Fruit fly (Drosophila melanogaster): ENCODE measurements around the gene CG1271.
A peak's percentile ranks its signal among the peaks of the same experiment; 100 is the strongest.

Gene CG1271

DNA sequence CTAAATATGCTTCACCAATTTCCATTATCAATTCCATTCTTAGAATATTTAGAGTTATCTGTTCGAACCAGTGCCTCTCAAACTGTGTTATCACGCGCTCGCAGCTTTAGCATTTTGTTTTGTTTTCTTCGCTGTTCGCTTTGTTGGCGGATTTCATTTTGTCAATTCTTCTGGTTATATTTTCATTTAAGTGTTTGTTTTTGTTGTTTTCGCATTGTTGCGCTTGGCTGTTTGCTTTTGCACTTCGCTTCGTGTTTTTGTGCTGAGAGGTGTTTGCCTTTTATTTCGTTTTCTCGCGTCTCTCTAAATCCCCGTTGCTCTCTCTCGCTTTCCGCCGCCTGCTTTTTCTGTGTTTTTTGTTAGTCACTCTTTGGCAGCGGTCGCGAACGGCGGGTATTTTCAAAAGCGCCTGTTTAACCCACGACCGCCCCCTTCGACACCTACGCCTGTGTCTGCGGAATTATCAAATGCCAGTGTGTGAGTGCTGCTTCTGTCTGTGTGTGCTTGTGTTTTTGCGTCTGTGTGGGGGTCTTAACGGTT lies 25.3 kb downstream of the CG1271 start (continued):
- TF ChIP-seq CG5245 (GFP tag; optimal IDR thresholded peaks at IDR 0.05): peak; percentile 14
- TF ChIP-seq NfI (GFP tag; optimal IDR thresholded peaks at IDR 0.05): peak; percentile 35
- TF ChIP-seq so (GFP tag; IDR thresholded peaks at IDR 0.05): peak; percentile 64; the same call in 2 of the 3 replicates
- peak; percentile 10 for TF ChIP-seq CG4328 (GFP tag; optimal IDR thresholded peaks at IDR 0.05)
- no peak for TF ChIP-seq CG43689 (GFP tag; IDR thresholded peaks at IDR 0.05)
- no peak for TF ChIP-seq tgo (GFP tag; IDR thresholded peaks at IDR 0.05)
- TF ChIP-seq CG14710 (tag; optimal IDR thresholded peaks at IDR 0.05): no peak
- TF ChIP-seq Dip3 (GFP tag; optimal IDR thresholded peaks at IDR 0.05): peak; percentile 11
- peak; percentile 44 for TF ChIP-seq Hey (tag; optimal IDR thresholded peaks at IDR 0.05)
- TF ChIP-seq Nf-YC (tag; optimal IDR thresholded peaks at IDR 0.05): peak; percentile 30
- TF ChIP-seq CG6175 (GFP tag; IDR thresholded peaks at IDR 0.05): no peak
- peak; percentile 23 for TF ChIP-seq CG11723 (GFP tag; optimal IDR thresholded peaks at IDR 0.05)
- TF ChIP-seq Ets65A (GFP tag): no peak
- no peak for TF ChIP-seq CG4404 (GFP tag; IDR thresholded peaks at IDR 0.05)

DNA sequence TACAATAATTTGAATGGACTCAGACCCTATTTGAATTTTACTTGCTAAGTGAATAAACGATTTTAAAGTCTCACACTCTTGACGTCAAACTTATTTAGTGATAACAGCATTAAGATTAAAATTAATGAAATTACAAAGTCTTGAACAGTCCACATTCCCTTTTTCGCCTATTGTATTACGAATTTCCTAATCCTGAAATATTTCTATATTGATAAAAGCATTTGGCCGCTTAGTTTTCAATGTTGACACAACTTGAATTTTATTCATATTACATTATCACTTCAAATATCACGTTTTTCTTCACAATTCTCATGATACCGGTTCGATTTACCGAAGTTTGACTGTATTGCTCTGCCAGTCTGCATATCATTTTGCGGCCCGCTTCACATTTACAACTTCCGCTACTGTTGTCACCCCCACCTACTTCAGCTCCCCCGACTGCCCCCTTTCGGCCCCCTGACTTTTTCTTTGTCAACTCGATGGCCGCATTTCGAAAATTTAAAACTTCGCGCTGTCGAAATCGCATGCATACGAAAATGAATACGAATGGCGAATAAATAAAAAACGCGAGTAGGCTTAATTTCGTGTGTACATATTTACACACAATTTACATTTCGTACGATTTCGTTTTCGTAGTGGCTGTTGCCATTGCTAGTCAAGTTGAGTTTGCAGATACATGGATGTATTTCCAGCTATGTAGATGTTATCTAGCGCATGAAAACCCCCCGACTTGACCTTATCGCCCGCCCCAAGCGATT lies 26.3 kb downstream of the CG1271 start:
- no peak for TF ChIP-seq CG31388 (GFP tag; optimal IDR thresholded peaks at IDR 0.05)
- TF ChIP-seq gsb-n (tag; optimal IDR thresholded peaks at IDR 0.05): no peak
- TF ChIP-seq CG6765 (GFP tag; optimal IDR thresholded peaks at IDR 0.05): peak; percentile 68
- 0 out of 3 replicates have a peak, but pooled peaks have one; percentile 15 for TF ChIP-seq CG7357 (GFP tag; IDR thresholded peaks at IDR 0.05)
- TF ChIP-seq CG3838 (GFP tag; optimal IDR thresholded peaks at IDR 0.05): no peak
- TF ChIP-seq pzg (GFP tag; optimal IDR thresholded peaks at IDR 0.05): no peak
- TF ChIP-seq ci (GFP tag; IDR thresholded peaks at IDR 0.05): peak; percentile 58; the same call in 1 of the 3 replicates
- TF ChIP-seq Neu2 (GFP tag; optimal IDR thresholded peaks at IDR 0.05; ENCODE audit: borderline replicate concordance): no peak
- TF ChIP-seq inv (GFP tag; IDR thresholded peaks at IDR 0.05; ENCODE audit: partially characterized antibody): no peak
- peak; percentile 80 for TF ChIP-seq wek (GFP tag; optimal IDR thresholded peaks at IDR 0.05)
- no peak for TF ChIP-seq Antp (GFP tag; optimal IDR thresholded peaks at IDR 0.05)
- TF ChIP-seq CG9437 (GFP tag; optimal IDR thresholded peaks at IDR 0.05): peak; percentile 36
- TF ChIP-seq shn (GFP tag; optimal IDR thresholded peaks at IDR 0.05): no peak
- no peak for TF ChIP-seq gfzf (GFP tag; optimal IDR thresholded peaks at IDR 0.05)
- TF ChIP-seq CG15073 (GFP tag; optimal IDR thresholded peaks at IDR 0.05): no peak
- no peak for TF ChIP-seq CG4730 (GFP tag; IDR thresholded peaks at IDR 0.05)
- no peak for TF ChIP-seq CG33213 (GFP tag; optimal IDR thresholded peaks at IDR 0.05)
- peak; percentile 46; the same call in 1 of the 2 replicates for TF ChIP-seq CG5953 (GFP tag; IDR thresholded peaks at IDR 0.05)
- TF ChIP-seq sens-2 (GFP tag; IDR thresholded peaks at IDR 0.05): no peak
- peak; percentile 68 for TF ChIP-seq Oli (tag; optimal IDR thresholded peaks at IDR 0.05)
- TF ChIP-seq CG30403 (GFP tag; optimal IDR thresholded peaks at IDR 0.05): peak; percentile 50
- peak; percentile 19; the same call in 1 of the 2 replicates for TF ChIP-seq CG6272 (GFP tag; IDR thresholded peaks at IDR 0.05)
- TF ChIP-seq croc (GFP tag; conservative IDR thresholded peaks at IDR 0.05): no peak
- TF ChIP-seq H2.0 (GFP tag; IDR thresholded peaks at IDR 0.05): no peak
- no peak for TF ChIP-seq NFAT (GFP tag; IDR thresholded peaks at IDR 0.05)
- TF ChIP-seq otp (GFP tag; IDR thresholded peaks at IDR 0.05): peak; percentile 23; the same call in 1 of the 3 replicates
- TF ChIP-seq trh (GFP tag; optimal IDR thresholded peaks at IDR 0.05): no peak
- TF ChIP-seq pros (GFP tag; optimal IDR thresholded peaks at IDR 0.05): peak; percentile 30
- no peak for TF ChIP-seq da (GFP tag; optimal IDR thresholded peaks at IDR 0.05)
- no peak for TF ChIP-seq emc (GFP tag; optimal IDR thresholded peaks at IDR 0.05)
- peak; percentile 19 for TF ChIP-seq Hmx (GFP tag; optimal IDR thresholded peaks at IDR 0.05)
- TF ChIP-seq pnt (GFP tag; optimal IDR thresholded peaks at IDR 0.05): no peak
- TF ChIP-seq lilli (GFP tag; optimal IDR thresholded peaks at IDR 0.05): peak; percentile 26
- TF ChIP-seq CG3065 (GFP tag; optimal IDR thresholded peaks at IDR 0.05): no peak
- no peak for TF ChIP-seq pb (GFP tag; optimal IDR thresholded peaks at IDR 0.05)
- TF ChIP-seq CG11093 (GFP tag; IDR thresholded peaks at IDR 0.05): 0 out of 3 replicates have a peak, but pooled peaks have one; percentile 20
